Fruit fly (Drosophila melanogaster) whole organism, embryonic: Measurements from ENCODE around the gene dmrt93B.

ENCODE experiments used
- Ada2b ChIP-seq: fragments of 200-800 bp; sonication (Bioruptor generic); IDR thresholded peaks from 2 replicates; pipeline ENCODE4 v1.3.6; 2022; ENCODE audit warnings: missing biosample characterization, missing genetic modification characterization
- Adf1 ChIP-seq: fragments of 200-800 bp; sonication (Bioruptor generic); IDR thresholded peaks from 2 replicates; pipeline ENCODE4 v1.3.6; 2022; ENCODE audit warnings: missing biosample characterization, missing genetic modification characterization
- Atf-2 ChIP-seq: fragments of 200-800 bp; sonication (Bioruptor generic); optimal IDR thresholded peaks from 2 replicates; lab custom pipeline; 2016; ENCODE audit warnings: missing biosample characterization, missing genetic modification characterization
- CG10274 ChIP-seq: fragments of 200-800 bp; sonication (Bioruptor generic); optimal IDR thresholded peaks from 3 replicates; lab custom pipeline; 2017; ENCODE audit warnings: missing biosample characterization, mild to moderate bottlenecking, missing genetic modification characterization
- CG11723 ChIP-seq: fragments of 200-800 bp; sonication (Bioruptor generic); optimal IDR thresholded peaks from 2 replicates; lab custom pipeline; 2017; ENCODE audit warnings: missing biosample characterization, mild to moderate bottlenecking, missing genetic modification characterization
- CG13287 ChIP-seq: fragments of 200-800 bp; sonication (Bioruptor generic); IDR thresholded peaks from 2 replicates; pipeline ENCODE4 v1.3.6; 2022; ENCODE audit warnings: missing biosample characterization, missing genetic modification characterization; ENCODE audit not compliant: partially characterized antibody
- CG15011 ChIP-seq: fragments of 200-800 bp; sonication (Bioruptor generic); optimal IDR thresholded peaks from 3 replicates; lab custom pipeline; 2018; ENCODE audit warnings: missing biosample characterization, mild to moderate bottlenecking, missing genetic modification characterization
- CG15073 ChIP-seq: fragments of 200-800 bp; sonication (Bioruptor generic); optimal IDR thresholded peaks from 2 replicates; lab custom pipeline; 2016; ENCODE audit warnings: missing biosample characterization, missing genetic modification characterization
- CG17385 ChIP-seq: fragments of 200-800 bp; sonication (Bioruptor generic); optimal IDR thresholded peaks from 3 replicates; lab custom pipeline; 2018; ENCODE audit warnings: missing biosample characterization, mild to moderate bottlenecking, missing genetic modification characterization
- CG30020 ChIP-seq: fragments of 200-800 bp; optimal IDR thresholded peaks from 2 replicates; lab custom pipeline; 2019; ENCODE audit warnings: missing biosample characterization, mild to moderate bottlenecking, missing genetic modification characterization, moderate library complexity
- CG31224 ChIP-seq: fragments of 200-800 bp; sonication (Bioruptor generic); IDR thresholded peaks from 2 replicates; pipeline ENCODE4 v1.3.6; 2022; ENCODE audit warnings: missing biosample characterization, missing genetic modification characterization
- CG34376 ChIP-seq: fragments of 200-800 bp; sonication (Bioruptor generic); optimal IDR thresholded peaks from 2 replicates; lab custom pipeline; 2018; ENCODE audit warnings: missing biosample characterization, mild to moderate bottlenecking, missing genetic modification characterization
- CG3726 ChIP-seq: fragments of 200-800 bp; sonication (Bioruptor generic); IDR thresholded peaks from 3 replicates; pipeline ENCODE4, ENCODE4 v1.3.6; 2022; ENCODE audit warnings: missing biosample characterization, missing genetic modification characterization
- CG43689 ChIP-seq: fragments of 200-800 bp; sonication (Bioruptor generic); IDR thresholded peaks from 2 replicates; pipeline ENCODE4 v1.3.6; 2022; ENCODE audit warnings: missing biosample characterization, missing genetic modification characterization
- CG4617 ChIP-seq: fragments of 200-800 bp; sonication (Bioruptor generic); optimal IDR thresholded peaks from 3 replicates; lab custom pipeline; 2016; ENCODE audit warnings: missing biosample characterization, missing genetic modification characterization, borderline replicate concordance
- CG4707 ChIP-seq: fragments of 200-800 bp; sonication (Bioruptor generic); optimal IDR thresholded peaks from 2 replicates; lab custom pipeline; 2018; ENCODE audit warnings: missing biosample characterization, mild to moderate bottlenecking, missing genetic modification characterization, moderate library complexity
- CG8089 ChIP-seq: fragments of 200-800 bp; sonication (Bioruptor generic); optimal IDR thresholded peaks from 3 replicates; lab custom pipeline; 2016; ENCODE audit warnings: missing biosample characterization, missing genetic modification characterization
- CG9437 ChIP-seq: fragments of 200-800 bp; sonication (Bioruptor generic); optimal IDR thresholded peaks from 2 replicates; lab custom pipeline; 2018; ENCODE audit warnings: missing biosample characterization, mild to moderate bottlenecking, missing genetic modification characterization
- CG9817 ChIP-seq: fragments of 200-800 bp; sonication (Bioruptor generic); optimal IDR thresholded peaks from 2 replicates; lab custom pipeline; 2018; ENCODE audit warnings: missing biosample characterization, mild to moderate bottlenecking, missing genetic modification characterization, moderate library complexity
- CrebB ChIP-seq: fragments of 200-800 bp; sonication (Bioruptor generic); optimal IDR thresholded peaks from 3 replicates; lab custom pipeline; 2018; ENCODE audit warnings: missing biosample characterization, mild to moderate bottlenecking, missing genetic modification characterization
- D19A ChIP-seq: fragments of 200-800 bp; optimal IDR thresholded peaks from 3 replicates; lab custom pipeline; 2019; ENCODE audit warnings: missing biosample characterization, mild to moderate bottlenecking, missing genetic modification characterization, moderate library complexity
- Drgx ChIP-seq: fragments of 200-800 bp; sonication (Bioruptor generic); IDR thresholded peaks from 2 replicates; pipeline ENCODE4 v1.3.6; 2022; ENCODE audit warnings: missing biosample characterization, missing genetic modification characterization
- Hr51 ChIP-seq, 2 experiments: fragments of 200-800 bp; sonication (Bioruptor generic); optimal IDR thresholded peaks; 2 replicates in 1 of 2; 3 replicates in 1 of 2; lab custom pipeline; 2016 to 2018; ENCODE audit warnings: missing biosample characterization in 2 of 2, missing genetic modification characterization in 2 of 2, mild to moderate bottlenecking in 1 of 2, moderate library complexity in 1 of 2
- Jarid2 ChIP-seq: fragments of 200-800 bp; sonication (Bioruptor generic); optimal IDR thresholded peaks from 3 replicates; lab custom pipeline; 2017; ENCODE audit warnings: mild to moderate bottlenecking, missing biosample characterization, missing genetic modification reagents, missing genetic modification characterization
- Neu2 ChIP-seq: fragments of 200-800 bp; sonication (Bioruptor generic); optimal IDR thresholded peaks from 3 replicates; lab custom pipeline; 2016; ENCODE audit warnings: missing biosample characterization, missing genetic modification characterization, borderline replicate concordance
- NfI ChIP-seq: fragments of 200-800 bp; sonication (Bioruptor generic); optimal IDR thresholded peaks from 3 replicates; lab custom pipeline; 2018; ENCODE audit warnings: missing biosample characterization, mild to moderate bottlenecking, missing genetic modification characterization, moderate library complexity
- Sry-β ChIP-seq: fragments of 200-800 bp; sonication (Bioruptor generic); optimal IDR thresholded peaks from 2 replicates; lab custom pipeline; 2018; ENCODE audit warnings: missing biosample characterization, mild to moderate bottlenecking, missing genetic modification characterization, moderate library complexity
- TFAM ChIP-seq: fragments of 200-800 bp; sonication (Bioruptor generic); optimal IDR thresholded peaks from 2 replicates; lab custom pipeline; 2017; ENCODE audit warnings: missing biosample characterization, missing genetic modification characterization, inconsistent platforms
- YL-1 ChIP-seq: fragments of 200-800 bp; sonication (Bioruptor generic); optimal IDR thresholded peaks from 3 replicates; lab custom pipeline; 2017; ENCODE audit warnings: missing biosample characterization, mild to moderate bottlenecking, missing genetic modification characterization
- amos ChIP-seq: fragments of 200-800 bp; sonication (Bioruptor generic); IDR thresholded peaks from 2 replicates; pipeline ENCODE4 v1.3.6; 2022; ENCODE audit warnings: missing biosample characterization, missing genetic modification characterization; ENCODE audit not compliant: partially characterized antibody
- bab2 ChIP-seq: fragments of 200-800 bp; sonication (Bioruptor generic); optimal IDR thresholded peaks from 2 replicates; lab custom pipeline; 2016; ENCODE audit warnings: missing biosample characterization, missing genetic modification characterization
- br ChIP-seq: fragments of >200 bp; optimal IDR thresholded peaks from 2 replicates; lab custom pipeline; 2017
- caup ChIP-seq: fragments of 200-800 bp; sonication (Bioruptor generic); optimal IDR thresholded peaks from 3 replicates; lab custom pipeline; 2017; ENCODE audit warnings: missing biosample characterization, mild to moderate bottlenecking, missing genetic modification characterization, moderate library complexity; ENCODE audit not compliant: severe bottlenecking
- crc ChIP-seq: fragments of 200-800 bp; sonication (Bioruptor generic); optimal IDR thresholded peaks from 2 replicates; lab custom pipeline; 2016; ENCODE audit warnings: missing biosample characterization, missing genetic modification characterization
- danr ChIP-seq: fragments of 200-800 bp; sonication (Bioruptor generic); IDR thresholded peaks from 2 replicates; pipeline ENCODE4 v1.3.6; 2022; ENCODE audit warnings: missing biosample characterization, missing genetic modification characterization
- exex ChIP-seq: fragments of 200-800 bp; sonication (Bioruptor generic); optimal IDR thresholded peaks from 4 replicates; lab custom pipeline; 2018; ENCODE audit warnings: missing biosample characterization, mild to moderate bottlenecking, missing genetic modification characterization, moderate library complexity
- h ChIP-seq: fragments of >200 bp; optimal IDR thresholded peaks from 2 replicates; lab custom pipeline; 2017
- jing ChIP-seq: fragments of 200-800 bp; sonication (Bioruptor generic); optimal IDR thresholded peaks from 2 replicates; lab custom pipeline; 2018; ENCODE audit warnings: missing biosample characterization, mild to moderate bottlenecking, missing genetic modification characterization
- luna ChIP-seq: fragments of 200-800 bp; sonication (Bioruptor generic); optimal IDR thresholded peaks from 2 replicates; lab custom pipeline; 2016; ENCODE audit warnings: missing biosample characterization, missing genetic modification characterization
- nerfin-1 ChIP-seq: fragments of 200-800 bp; sonication (Bioruptor generic); optimal IDR thresholded peaks from 3 replicates; lab custom pipeline; 2019; ENCODE audit warnings: missing biosample characterization, mild to moderate bottlenecking, missing genetic modification characterization, moderate library complexity
- pho ChIP-seq: fragments of 200-800 bp; sonication (Bioruptor generic); optimal IDR thresholded peaks from 2 replicates; lab custom pipeline; 2016; ENCODE audit warnings: missing biosample characterization, missing genetic modification characterization
- schlank ChIP-seq: fragments of 200-800 bp; sonication (Bioruptor generic); optimal IDR thresholded peaks from 2 replicates; lab custom pipeline; 2018; ENCODE audit warnings: missing biosample characterization, mild to moderate bottlenecking, missing genetic modification characterization
- sisA ChIP-seq: fragments of 200-800 bp; sonication (Bioruptor generic); IDR thresholded peaks from 2 replicates; pipeline ENCODE4 v1.3.6; 2022; ENCODE audit warnings: missing biosample characterization, missing genetic modification characterization
- sna ChIP-seq: fragments of 200-800 bp; sonication (Bioruptor generic); IDR thresholded peaks from 2 replicates; pipeline ENCODE4 v1.3.6; 2022; ENCODE audit warnings: missing biosample characterization, missing genetic modification characterization; ENCODE audit not compliant: partially characterized antibody
- tna ChIP-seq: fragments of 200-800 bp; sonication (Bioruptor generic); IDR thresholded peaks from 2 replicates; pipeline ENCODE4 v1.3.6; 2022; ENCODE audit warnings: missing biosample characterization, missing genetic modification characterization; ENCODE audit not compliant: partially characterized antibody
- toy ChIP-seq: fragments of 200-800 bp; sonication (Bioruptor generic); IDR thresholded peaks from 2 replicates; pipeline ENCODE4 v1.3.6; 2022; ENCODE audit warnings: missing biosample characterization, missing genetic modification characterization
- wor ChIP-seq: fragments of 200-800 bp; sonication (Bioruptor generic); IDR thresholded peaks from 2 replicates; pipeline ENCODE4 v1.3.6; 2022; ENCODE audit warnings: missing biosample characterization, missing genetic modification characterization
- zen2 ChIP-seq: fragments of 200-800 bp; sonication (Bioruptor generic); IDR thresholded peaks from 3 replicates; pipeline ENCODE4 v1.3.6; 2022; ENCODE audit warnings: missing biosample characterization, missing genetic modification characterization; ENCODE audit not compliant: partially characterized antibody
- zf30C ChIP-seq: fragments of 200-800 bp; sonication (Bioruptor generic); optimal IDR thresholded peaks from 3 replicates; lab custom pipeline; 2018; ENCODE audit warnings: missing biosample characterization, mild to moderate bottlenecking, missing genetic modification characterization

Gene dmrt93B

DNA sequence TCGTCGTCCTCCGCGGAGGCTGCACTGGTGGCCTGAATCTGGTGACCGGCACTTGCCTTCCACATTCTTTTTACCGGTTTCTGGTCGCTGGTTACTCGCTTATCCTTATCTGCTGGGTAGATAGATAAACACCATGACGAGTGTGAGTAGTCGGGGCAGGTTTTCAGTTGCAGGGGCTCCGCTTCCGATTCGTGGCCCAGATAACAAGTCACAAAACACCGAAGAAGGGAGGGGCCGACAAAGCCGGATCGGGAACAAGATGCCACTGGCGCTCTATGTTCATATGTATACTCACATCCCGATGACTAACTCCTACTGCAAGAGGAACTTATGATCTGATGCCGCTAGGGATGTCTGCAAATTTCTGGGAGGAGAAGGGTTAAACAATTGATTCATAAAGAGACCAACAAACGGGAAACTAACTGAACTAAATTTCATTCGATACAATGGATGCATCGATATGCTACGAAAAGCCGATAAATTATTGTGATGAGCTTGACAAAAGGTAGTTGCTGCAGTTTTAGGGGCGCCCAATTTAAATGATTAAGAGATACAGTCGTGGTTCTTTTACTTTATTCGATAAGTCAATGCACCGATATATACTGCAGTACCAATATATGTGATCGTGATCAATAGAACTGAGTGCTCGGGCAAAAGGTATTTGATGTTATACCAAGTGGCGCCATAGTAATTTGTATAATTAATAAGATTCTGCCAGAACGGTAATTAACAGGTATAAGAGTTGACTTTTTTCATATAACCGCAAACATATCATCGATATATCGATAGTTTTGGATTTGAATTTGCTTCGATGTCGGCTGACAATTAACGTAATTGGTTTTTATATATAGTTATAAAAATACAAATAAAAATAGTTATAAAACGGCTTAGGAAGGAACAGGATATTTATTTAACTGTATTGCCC is 9.5 kb upstream of the dmrt93B start, which contains the start of gene Cortactin (continued):
- peak; percentile 97 for TF ChIP-seq CG15073 (GFP tag; lab: Kevin White, UChicago)
- TF ChIP-seq pho (GFP tag; lab: Kevin White, UChicago) = no peak
- peak; percentile 98 for TF ChIP-seq Neu2 (GFP tag; lab: Kevin White, UChicago)
- no peak for TF ChIP-seq CG31224
- TF ChIP-seq amos (GFP tag; lab: Robert Waterston, UW) = peak; percentile 95
- TF ChIP-seq Adf1 = no peak
- no peak for TF ChIP-seq danr (GFP tag; lab: Robert Waterston, UW)
- TF ChIP-seq CG30020 (tag; lab: Kevin White, UChicago) = peak; percentile 13
- no peak for TF ChIP-seq CG3726 (GFP tag; lab: Robert Waterston, UW)
- TF ChIP-seq CG15011 (GFP tag; lab: Kevin White, UChicago) = no peak
- TF ChIP-seq NfI (GFP tag; lab: Kevin White, UChicago) = no peak
- no peak for TF ChIP-seq jing (GFP tag; lab: Kevin White, UChicago)
- peak; percentile 30 for TF ChIP-seq YL-1 (GFP tag; lab: Kevin White, UChicago)
- no peak for TF ChIP-seq crc (GFP tag; lab: Kevin White, UChicago)
- no peak for TF ChIP-seq br
- no peak for TF ChIP-seq TFAM (GFP tag; lab: Kevin White, UChicago)
- no peak for TF ChIP-seq bab2 (GFP tag; lab: Kevin White, UChicago)
- TF ChIP-seq CG34376 (GFP tag; lab: Kevin White, UChicago) = peak; percentile 68
- TF ChIP-seq CG10274 (GFP tag; lab: Kevin White, UChicago) = no peak
- TF ChIP-seq wor = no peak
- peak; percentile 89 for TF ChIP-seq sna (GFP tag; lab: Robert Waterston, UW)
- TF ChIP-seq CG4617 (GFP tag; lab: Kevin White, UChicago) = peak; percentile 61
- TF ChIP-seq h (lab: Kevin White, UChicago) = no peak
- no peak for TF ChIP-seq schlank (tag; lab: Kevin White, UChicago)
- TF ChIP-seq CG4707 (GFP tag; lab: Kevin White, UChicago) = no peak
- TF ChIP-seq CG9817 = no peak
- TF ChIP-seq CG17385 (GFP tag; lab: Kevin White, UChicago) = no peak
- peak; percentile 16 for TF ChIP-seq CG9437 (GFP tag; lab: Kevin White, UChicago)
- peak; percentile 2 for TF ChIP-seq Sry-β (GFP tag; lab: Kevin White, UChicago)
- TF ChIP-seq zf30C (GFP tag; lab: Kevin White, UChicago) = no peak
- TF ChIP-seq caup (GFP tag; lab: Kevin White, UChicago) = no peak
- peak; percentile 91 for TF ChIP-seq tna (GFP tag; lab: Robert Waterston, UW)
- no peak for TF ChIP-seq CG11723 (GFP tag; lab: Kevin White, UChicago)
- peak; percentile 93 for TF ChIP-seq zen2 (GFP tag; lab: Robert Waterston, UW)
- TF ChIP-seq luna (GFP tag; lab: Kevin White, UChicago) = no peak
- no peak for TF ChIP-seq CG43689 (GFP tag; lab: Robert Waterston, UW)
- peak; percentile 89; the same call in 1 of the 2 replicates for TF ChIP-seq CG13287 (GFP tag; lab: Robert Waterston, UW)
- TF ChIP-seq Hr51 (GFP tag; optimal IDR thresholded peaks at IDR 0.05; lab: Kevin White, UChicago) = no peak
- no peak for TF ChIP-seq sisA (GFP tag; lab: Robert Waterston, UW)
- no peak for TF ChIP-seq exex (tag; lab: Kevin White, UChicago)
- TF ChIP-seq D19A = no peak
- TF ChIP-seq Drgx = no peak
- TF ChIP-seq CG8089 (GFP tag; lab: Kevin White, UChicago) = no peak
- TF ChIP-seq toy = no peak
- no peak for TF ChIP-seq Ada2b (GFP tag; lab: Robert Waterston, UW)
- no peak for TF ChIP-seq nerfin-1 (tag; lab: Kevin White, UChicago)
- no peak for TF ChIP-seq Atf-2
- no peak for TF ChIP-seq CrebB
- TF ChIP-seq Jarid2 = no peak
